Worm (Caenorhabditis elegans) whole organism, L3 larva: ENCODE measurements around the gene F56D5.6.

Experiments used
- R02D3.7 ChIP-seq: fragments of 150-350 bp; optimal IDR thresholded peaks from 2 replicates; lab custom pipeline; 2014; ENCODE audit warnings: missing biosample characterization, missing genetic modification characterization
- egl-27 ChIP-seq: sonication (generic microtip); optimal IDR thresholded peaks from 4 replicates; lab custom pipeline; 2017; ENCODE audit warnings: missing biosample characterization, missing genetic modification reagents, missing genetic modification characterization
- elt-3 ChIP-seq, 3 experiments: fragments of 150-350 bp in 1 of 3; sonication (generic microtip) in 2 of 3; optimal IDR thresholded peaks; 2 replicates in 2 of 3; 4 replicates in 1 of 3; lab custom pipeline; 2014 to 2017; ENCODE audit warnings: missing biosample characterization in 3 of 3, missing genetic modification characterization in 3 of 3
- mdl-1 ChIP-seq: fragments of 150-350 bp; optimal IDR thresholded peaks from 2 replicates; lab custom pipeline; 2014; ENCODE audit warnings: missing biosample characterization, missing genetic modification characterization
- nfya-1 ChIP-seq: sonication (generic microtip); optimal IDR thresholded peaks from 2 replicates; lab custom pipeline; 2017; ENCODE audit warnings: missing genetic modification characterization, mild to moderate bottlenecking, missing compliant biosample characterization, antibody characterized with exemption, moderate library complexity; ENCODE audit not compliant: insufficient read depth
- nhr-76 ChIP-seq: fragments of 150-350 bp; sonication (generic microtip); optimal IDR thresholded peaks from 5 replicates; lab custom pipeline; 2014; ENCODE audit warnings: missing biosample characterization, missing genetic modification characterization
- sea-2 ChIP-seq: fragments of 150-350 bp; sonication (generic microtip); optimal IDR thresholded peaks from 4 replicates; lab custom pipeline; 2014; ENCODE audit warnings: missing biosample characterization, missing genetic modification reagents, missing genetic modification characterization
- tbx-2 ChIP-seq: sonication (generic microtip); optimal IDR thresholded peaks from 2 replicates; lab custom pipeline; 2016; ENCODE audit warnings: mild to moderate bottlenecking, missing genetic modification characterization, missing compliant biosample characterization
- ztf-4 ChIP-seq: fragments of 150-350 bp; optimal IDR thresholded peaks from 2 replicates; lab custom pipeline; 2014; ENCODE audit warnings: missing biosample characterization, missing genetic modification characterization

DNA sequence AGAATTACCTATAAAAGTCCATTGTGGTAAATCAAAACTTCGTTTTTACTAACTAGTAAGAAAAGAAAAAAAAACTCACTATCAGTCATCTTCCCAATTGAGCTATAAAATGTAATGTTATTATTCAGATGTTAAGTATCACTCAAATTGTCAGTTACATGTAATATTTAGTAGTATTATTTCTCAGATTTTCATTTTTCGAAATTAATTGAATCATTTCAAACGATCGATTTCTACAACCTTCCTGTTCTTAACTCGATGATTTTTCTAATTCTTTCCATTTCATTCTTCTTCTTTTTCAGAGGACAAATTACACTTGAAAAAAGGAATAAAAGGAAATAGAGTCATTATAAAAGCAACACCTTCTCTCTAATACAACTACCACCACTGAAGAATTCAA, 26.2 kb downstream of the F56D5.6 start, which contains the start of gene F59B8.1:
- TF ChIP-seq nfya-1 = no peak
- no peak for TF ChIP-seq ztf-4 (tag; lab: Kevin White, UChicago)
- TF ChIP-seq tbx-2 (tag; lab: Kevin White, UChicago) = no peak
- no peak for TF ChIP-seq mdl-1 (tag; lab: Kevin White, UChicago)
- TF ChIP-seq sea-2 (GFP tag; lab: Kevin White, UChicago) = no peak
- no peak for TF ChIP-seq R02D3.7
- no peak for TF ChIP-seq elt-3 (tag; optimal IDR thresholded peaks at IDR 0.05; lab: Kevin White, UChicago)
- no peak for TF ChIP-seq egl-27 (tag; lab: Kevin White, UChicago)
- no peak for TF ChIP-seq nhr-76 (tag; lab: Kevin White, UChicago)
